Fruit fly (Drosophila melanogaster) whole organism, pupa: Measurements from ENCODE around the gene hdm.

Experiments used
- CG10348 ChIP-seq: fragments of 200-800 bp; sonication (Bioruptor generic); IDR thresholded peaks from 2 replicates; pipeline ENCODE4 v1.3.6; 2022; ENCODE audit warnings: missing biosample characterization, missing genetic modification characterization
- CG12605 ChIP-seq: fragments of 200-800 bp; sonication (Bioruptor generic); IDR thresholded peaks from 2 replicates; pipeline ENCODE4 v1.3.6; 2022; ENCODE audit warnings: missing biosample characterization, missing genetic modification characterization
- CG13204 ChIP-seq: fragments of 200-800 bp; sonication (Bioruptor generic); optimal IDR thresholded peaks from 2 replicates; lab custom pipeline; 2018; ENCODE audit warnings: missing biosample characterization, mild to moderate bottlenecking, missing genetic modification characterization, moderate library complexity
- CG14655 ChIP-seq: fragments of 200-800 bp; sonication (Bioruptor generic); optimal IDR thresholded peaks from 3 replicates; lab custom pipeline; 2017; ENCODE audit warnings: mild to moderate bottlenecking, missing biosample characterization, missing genetic modification reagents, missing genetic modification characterization
- CG15710 ChIP-seq: fragments of 200-800 bp; sonication (Bioruptor generic); optimal IDR thresholded peaks from 2 replicates; lab custom pipeline; 2018; ENCODE audit warnings: missing biosample characterization, mild to moderate bottlenecking, missing genetic modification characterization, moderate library complexity
- CG17806 ChIP-seq: fragments of 200-800 bp; sonication (Bioruptor generic); optimal IDR thresholded peaks from 2 replicates; lab custom pipeline; 2018; ENCODE audit warnings: missing biosample characterization, mild to moderate bottlenecking, missing genetic modification characterization, moderate library complexity
- CG32121 ChIP-seq: fragments of 200-800 bp; sonication (Bioruptor generic); IDR thresholded peaks from 2 replicates; pipeline ENCODE4 v1.3.6; 2022; ENCODE audit warnings: missing biosample characterization, missing genetic modification characterization
- CG34367 ChIP-seq: fragments of 200-800 bp; sonication (Bioruptor generic); optimal IDR thresholded peaks from 2 replicates; lab custom pipeline; 2018; ENCODE audit warnings: missing biosample characterization, mild to moderate bottlenecking, missing genetic modification characterization
- CG4496 ChIP-seq: fragments of 200-800 bp; sonication (Bioruptor generic); IDR thresholded peaks from 3 replicates; pipeline ENCODE4 v1.3.6; 2022; ENCODE audit warnings: missing biosample characterization, missing genetic modification characterization
- CG8159 ChIP-seq: fragments of 200-800 bp; sonication (Bioruptor generic); optimal IDR thresholded peaks from 3 replicates; lab custom pipeline; 2018; ENCODE audit warnings: missing biosample characterization, mild to moderate bottlenecking, missing genetic modification characterization, moderate library complexity
- CG8301 ChIP-seq: fragments of 200-800 bp; sonication (Bioruptor generic); optimal IDR thresholded peaks from 2 replicates; lab custom pipeline; 2018; ENCODE audit warnings: missing biosample characterization, mild to moderate bottlenecking, missing genetic modification characterization
- CG9948 ChIP-seq: fragments of 200-800 bp; sonication (Bioruptor generic); optimal IDR thresholded peaks from 2 replicates; lab custom pipeline; 2018; ENCODE audit warnings: missing biosample characterization, mild to moderate bottlenecking, missing genetic modification characterization, moderate library complexity
- D1 ChIP-seq: fragments of 200-800 bp; sonication (Bioruptor generic); optimal IDR thresholded peaks from 2 replicates; lab custom pipeline; 2018; ENCODE audit warnings: missing biosample characterization, mild to moderate bottlenecking, missing genetic modification characterization, moderate library complexity
- EcR ChIP-seq: fragments of 200-800 bp; sonication (Bioruptor generic); optimal IDR thresholded peaks from 3 replicates; lab custom pipeline; 2019; ENCODE audit warnings: missing biosample characterization, missing genetic modification characterization, mild to moderate bottlenecking, moderate library complexity, missing genetic modification reagents
- Ets98B ChIP-seq: fragments of 200-800 bp; sonication (Bioruptor generic); IDR thresholded peaks from 2 replicates; pipeline ENCODE4 v1.3.6; 2022; ENCODE audit warnings: missing biosample characterization, missing genetic modification characterization
- Pif1A ChIP-seq: fragments of 200-800 bp; sonication (Bioruptor generic); optimal IDR thresholded peaks from 3 replicates; lab custom pipeline; 2016; ENCODE audit warnings: missing biosample characterization, missing genetic modification characterization
- Pif1B ChIP-seq: fragments of 200-800 bp; sonication (Bioruptor generic); optimal IDR thresholded peaks from 3 replicates; lab custom pipeline; 2016; ENCODE audit warnings: missing biosample characterization, missing genetic modification characterization
- Snoo ChIP-seq: fragments of 200-800 bp; sonication (Bioruptor generic); optimal IDR thresholded peaks from 3 replicates; lab custom pipeline; 2017; ENCODE audit warnings: missing biosample characterization, mild to moderate bottlenecking, missing genetic modification characterization, inconsistent platforms
- fd96Ca ChIP-seq: fragments of 200-800 bp; sonication (Bioruptor generic); IDR thresholded peaks from 3 replicates; pipeline ENCODE4 v1.3.6; 2022; ENCODE audit warnings: missing biosample characterization, missing genetic modification characterization
- gl ChIP-seq: fragments of 200-800 bp; sonication (Bioruptor generic); optimal IDR thresholded peaks from 2 replicates; lab custom pipeline; 2018; ENCODE audit warnings: missing biosample characterization, mild to moderate bottlenecking, missing genetic modification characterization
- rn ChIP-seq: fragments of 200-800 bp; sonication (Bioruptor generic); IDR thresholded peaks from 2 replicates; pipeline ENCODE4 v1.3.6; 2022; ENCODE audit warnings: missing biosample characterization, missing genetic modification characterization

hdm gene

DNA sequence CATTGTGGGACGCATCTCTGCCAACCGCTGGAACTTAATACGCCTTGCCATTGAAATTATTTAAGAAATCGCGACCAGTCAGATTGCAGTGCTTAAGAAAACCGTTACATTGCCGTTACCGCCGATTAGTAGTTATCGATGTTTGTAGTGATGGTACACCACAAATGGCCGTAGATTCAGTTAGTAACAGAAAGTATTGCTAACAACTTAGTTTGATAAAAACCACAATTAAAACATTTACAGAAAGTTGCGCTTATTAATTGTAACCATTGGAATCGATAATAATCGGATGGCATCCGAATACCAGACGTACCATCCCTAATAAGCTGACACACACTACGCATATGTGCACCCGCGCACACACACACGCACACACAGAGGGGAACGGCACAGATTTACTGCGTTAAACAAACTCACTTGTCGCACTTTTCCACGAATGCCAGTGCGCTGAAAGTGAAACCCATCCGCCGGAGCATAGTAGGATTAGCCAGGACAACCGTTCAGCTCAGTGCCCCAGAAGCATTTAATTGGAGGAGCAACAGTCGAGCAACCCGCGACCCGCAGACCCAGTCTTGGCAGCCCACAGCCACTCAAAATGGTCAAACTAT is at the start of gene hdm, which contains the start of gene Ykt6:
hdm (minus strand) TSS at position 51 of the 608 bp plus-strand sequence.
Ykt6 (plus strand) TSS at position 329 of the 608 bp plus-strand sequence.
- no peak for TF ChIP-seq CG14655 (GFP tag; lab: Kevin White, UChicago)
- peak; percentile 50 for TF ChIP-seq CG8301 (tag; lab: Kevin White, UChicago)
- TF ChIP-seq Pif1B (GFP tag; lab: Kevin White, UChicago) = no peak
- peak; percentile 61 for TF ChIP-seq Snoo (tag; lab: Kevin White, UChicago)
- peak; percentile 62 for TF ChIP-seq CG15710 (tag; lab: Kevin White, UChicago)
- TF ChIP-seq D1 (tag; lab: Kevin White, UChicago) = no peak
- TF ChIP-seq CG32121 (GFP tag; lab: Robert Waterston, UW) = peak; percentile 59
- peak; percentile 64; the same call in 1 of the 2 replicates for TF ChIP-seq Ets98B
- peak; percentile 45 for TF ChIP-seq CG34367 (tag; lab: Kevin White, UChicago)
- TF ChIP-seq fd96Ca (GFP tag; lab: Robert Waterston, UW) = no peak
- TF ChIP-seq CG13204 (GFP tag; lab: Kevin White, UChicago) = no peak
- no peak for TF ChIP-seq Pif1A (GFP tag; lab: Kevin White, UChicago)
- TF ChIP-seq EcR = peak; percentile 12
- TF ChIP-seq CG4496 (GFP tag; lab: Robert Waterston, UW) = peak; percentile 81; the same call in 2 of the 3 replicates
- no peak for TF ChIP-seq CG10348 (GFP tag; lab: Robert Waterston, UW)
- TF ChIP-seq CG9948 (tag; lab: Kevin White, UChicago) = peak; percentile 31
- TF ChIP-seq rn = no peak
- TF ChIP-seq gl = peak; percentile 42
- TF ChIP-seq CG17806 (tag; lab: Kevin White, UChicago) = peak; percentile 43
- no peak for TF ChIP-seq CG8159 (tag; lab: Kevin White, UChicago)
- no peak for TF ChIP-seq CG12605 (GFP tag; lab: Robert Waterston, UW)
- TF ChIP-seq, all 21 proteins: peak for 11

DNA sequence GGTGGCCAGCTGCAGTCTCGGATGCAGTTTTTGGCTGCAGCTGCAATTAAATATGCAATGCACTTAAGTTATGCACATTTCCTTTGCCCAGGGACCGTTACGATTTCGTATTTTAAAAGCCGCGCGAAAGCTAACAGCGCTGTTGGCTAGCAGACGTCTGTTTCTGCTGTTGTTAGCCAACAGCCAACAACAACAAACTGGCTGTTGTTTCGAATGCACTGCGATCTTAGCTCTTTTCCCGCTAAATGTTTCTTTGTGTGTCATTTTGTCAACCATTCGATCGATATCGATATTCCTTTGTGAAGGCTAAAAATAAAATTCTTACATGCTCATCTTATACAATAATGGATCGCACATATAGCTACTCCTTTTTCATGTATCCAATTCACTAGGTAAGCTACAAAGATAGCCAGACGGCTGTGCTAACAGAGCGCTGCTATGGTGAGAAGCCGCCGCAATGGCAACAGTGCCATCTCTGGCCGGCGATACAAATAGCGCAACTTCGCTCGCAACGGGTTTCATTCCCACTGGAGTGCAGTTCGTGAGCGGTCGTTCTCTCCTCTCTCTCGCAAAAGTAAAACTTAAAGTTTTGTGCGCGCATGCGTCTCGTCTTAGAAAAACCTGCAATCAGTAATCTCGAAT is 49.4 kb upstream of the hdm start:
- no peak for TF ChIP-seq CG34367 (tag; lab: Kevin White, UChicago)
- TF ChIP-seq CG15710 (tag; lab: Kevin White, UChicago) = no peak
- TF ChIP-seq Ets98B = peak; percentile 28; the same call in 1 of the 2 replicates
- peak; percentile 17 for TF ChIP-seq CG8159 (tag; lab: Kevin White, UChicago)
- no peak for TF ChIP-seq CG17806 (tag; lab: Kevin White, UChicago)
- 0 out of 2 replicates have a peak, but pooled peaks have one; percentile 18 for TF ChIP-seq CG12605 (GFP tag; lab: Robert Waterston, UW)
- 0 out of 3 replicates have a peak, but pooled peaks have one; percentile 17 for TF ChIP-seq CG4496 (GFP tag; lab: Robert Waterston, UW)
- no peak for TF ChIP-seq CG13204 (GFP tag; lab: Kevin White, UChicago)

DNA sequence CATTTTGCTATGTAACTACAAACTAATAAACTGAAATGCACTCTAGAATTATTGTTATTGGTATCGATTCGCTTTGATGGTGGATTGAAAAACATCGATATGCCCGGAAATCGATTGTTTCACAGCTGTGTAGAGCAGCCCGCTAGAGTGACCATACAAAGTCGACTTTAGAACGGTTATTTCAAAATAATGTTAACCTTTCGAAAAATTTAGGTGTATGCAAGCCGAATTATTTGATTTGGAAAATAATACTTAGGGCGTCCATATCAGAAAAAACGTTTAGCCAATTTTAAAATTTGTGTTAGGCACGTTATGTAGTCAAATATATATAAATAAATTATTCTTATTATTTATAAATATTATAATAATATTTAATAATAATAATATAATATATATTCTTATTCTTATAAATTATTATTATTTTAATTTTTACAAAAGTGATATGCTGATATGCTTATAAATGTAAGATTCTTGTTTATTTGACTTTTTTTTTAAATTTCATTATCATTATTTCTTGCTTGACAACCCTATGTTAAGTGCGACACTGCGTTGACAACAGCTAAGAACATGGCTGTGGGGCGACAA is 48.4 kb upstream of the hdm start, which contains the start of gene sws:
sws (minus strand) TSS at position 22 of the 585 bp plus-strand sequence.
- peak; percentile 32 for TF ChIP-seq CG9948 (tag; lab: Kevin White, UChicago)
- TF ChIP-seq CG34367 (tag; lab: Kevin White, UChicago) = peak; percentile 19
- TF ChIP-seq CG14655 (GFP tag; lab: Kevin White, UChicago) = peak; percentile 26
- TF ChIP-seq Pif1B (GFP tag; lab: Kevin White, UChicago) = no peak
- TF ChIP-seq CG8159 (tag; lab: Kevin White, UChicago) = peak; percentile 17
- TF ChIP-seq CG17806 (tag; lab: Kevin White, UChicago) = no peak
- TF ChIP-seq CG15710 (tag; lab: Kevin White, UChicago) = peak; percentile 31

DNA sequence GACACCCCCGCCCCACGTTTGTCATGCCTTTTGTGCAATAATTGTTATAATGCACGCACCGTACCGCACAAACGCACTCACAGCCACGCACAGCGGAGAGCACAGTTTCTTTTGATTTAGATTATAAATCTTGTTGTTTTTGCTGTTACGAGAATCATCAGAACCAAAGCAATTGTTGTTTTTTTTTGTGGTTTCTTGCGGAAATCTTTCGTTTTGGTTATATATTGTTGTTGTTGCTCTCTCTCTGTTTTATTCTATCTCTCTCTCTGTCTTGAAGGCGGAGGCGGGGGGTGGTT is 47.9 kb upstream of the hdm start:
- no peak for TF ChIP-seq CG4496 (GFP tag; lab: Robert Waterston, UW)
- no peak for TF ChIP-seq D1 (tag; lab: Kevin White, UChicago)
- no peak for TF ChIP-seq CG10348 (GFP tag; lab: Robert Waterston, UW)
- TF ChIP-seq, all 21 proteins: peak for 0

DNA sequence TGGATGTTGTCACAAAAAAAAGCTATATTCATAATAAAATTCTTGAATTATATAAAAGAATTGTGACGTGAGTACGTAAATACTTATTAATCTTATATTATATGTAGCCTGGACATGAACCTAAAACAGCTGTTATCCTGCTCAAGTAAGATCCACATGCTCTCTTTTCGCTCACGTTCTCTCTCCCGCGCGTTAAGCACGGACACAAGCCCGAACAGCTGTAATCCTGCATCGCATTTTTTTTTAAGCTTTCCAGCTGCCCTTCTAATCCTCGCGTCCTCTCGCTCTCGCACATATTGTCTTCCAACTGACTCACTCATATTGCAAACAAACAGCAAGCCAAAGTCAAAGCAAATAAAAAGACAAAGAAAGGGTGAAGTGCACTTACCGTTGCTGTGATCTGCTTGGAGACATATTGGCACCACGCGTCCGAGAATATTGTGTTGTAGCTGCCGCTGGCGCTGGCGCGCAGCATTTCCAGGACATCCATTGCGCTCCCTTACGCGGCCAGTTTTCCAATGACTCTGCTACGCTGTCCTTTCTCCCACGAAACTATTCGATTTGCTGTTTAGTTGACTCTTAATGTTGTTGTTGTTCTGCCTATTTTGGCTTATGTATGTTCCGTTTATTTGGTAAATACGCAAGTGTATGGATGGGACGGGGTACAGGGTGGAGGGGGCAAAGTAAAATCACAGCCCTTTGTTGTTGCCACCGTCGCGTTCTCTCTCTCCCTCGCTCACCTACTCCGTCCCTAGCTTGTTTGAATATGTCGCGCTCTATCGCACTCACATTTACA is 47.3 kb upstream of the hdm start:
- TF ChIP-seq CG34367 (tag; lab: Kevin White, UChicago) (no peak), EcR (no peak), Pif1B (GFP tag; lab: Kevin White, UChicago) (no peak), gl (no peak), rn (no peak), CG10348 (GFP tag; lab: Robert Waterston, UW) (no peak), D1 (tag; lab: Kevin White, UChicago) (peak; percentile 26), Ets98B (no peak), CG12605 (GFP tag; lab: Robert Waterston, UW) (no peak), CG8159 (tag; lab: Kevin White, UChicago) (no peak), CG17806 (tag; lab: Kevin White, UChicago) (no peak), CG13204 (GFP tag; lab: Kevin White, UChicago) (peak; percentile 11), Pif1A (GFP tag; lab: Kevin White, UChicago) (no peak), CG32121 (GFP tag; lab: Robert Waterston, UW) (0 out of 2 replicates have a peak, but pooled peaks have one; percentile 30), CG4496 (GFP tag; lab: Robert Waterston, UW) (0 out of 3 replicates have a peak, but pooled peaks have one; percentile 13), CG9948 (tag; lab: Kevin White, UChicago) (no peak)
